Worm (Caenorhabditis elegans) whole organism, L1 larva: ENCODE measurements around the gene grd-7.

Experiments used
- C16A3.4 ChIP-seq: fragments of 150-350 bp; optimal IDR thresholded peaks from 2 replicates; lab custom pipeline; 2014; ENCODE audit warnings: missing biosample characterization, missing genetic modification characterization
- alr-1 ChIP-seq: fragments of 200-800 bp; sonication (Bioruptor generic); optimal IDR thresholded peaks from 2 replicates; lab custom pipeline; 2018; ENCODE audit warnings: borderline replicate concordance, mild to moderate bottlenecking, missing genetic modification characterization, missing compliant biosample characterization
- blmp-1 ChIP-seq: fragments of 150-350 bp; optimal IDR thresholded peaks from 2 replicates; lab custom pipeline; 2014; ENCODE audit warnings: missing biosample characterization, missing genetic modification characterization
- ceh-88 ChIP-seq: fragments of 200-800 bp; sonication (Bioruptor generic); IDR thresholded peaks from 2 replicates; pipeline ENCODE4 v1.3.6; 2022; ENCODE audit warnings: missing genetic modification characterization, missing compliant biosample characterization
- dsc-1 ChIP-seq: sonication (generic microtip); optimal IDR thresholded peaks from 2 replicates; lab custom pipeline; 2016; ENCODE audit warnings: mild to moderate bottlenecking, missing genetic modification characterization, missing compliant biosample characterization
- efl-1 ChIP-seq, 4 experiments: fragments of 150-350 bp; optimal IDR thresholded peaks in 3 of 4; peaks in 1 of 4; 1 replicate in 1 of 4; 2 replicates in 3 of 4; lab custom pipeline; 2014; ENCODE audit warnings: missing biosample characterization in 2 of 4, missing genetic modification characterization in 2 of 4, missing genetic modification reagents in 2 of 4
- egl-27 ChIP-seq, 2 experiments: fragments of 150-350 bp in 1 of 2; sonication (generic microtip); optimal IDR thresholded peaks; 3 replicates each; lab custom pipeline; 2017 to 2018; ENCODE audit warnings: missing biosample characterization in 2 of 2, missing genetic modification characterization in 2 of 2, missing genetic modification reagents in 2 of 2
- elt-2 ChIP-seq: sonication (generic microtip); optimal IDR thresholded peaks from 2 replicates; lab custom pipeline; 2016; ENCODE audit warnings: missing genetic modification characterization, mild to moderate bottlenecking, inconsistent platforms, missing compliant biosample characterization, missing genetic modification reagents
- elt-3 ChIP-seq, 6 experiments: fragments of 150-350 bp in 1 of 6; sonication (generic microtip); optimal IDR thresholded peaks; 2 replicates each; lab custom pipeline; 2017 to 2018; ENCODE audit warnings: missing biosample characterization in 6 of 6, missing genetic modification characterization in 6 of 6, inconsistent platforms in 1 of 6
- ets-5 ChIP-seq: fragments of 200-800 bp; sonication (Bioruptor generic); IDR thresholded peaks from 2 replicates; pipeline ENCODE4 v1.3.6; 2022; ENCODE audit warnings: missing genetic modification characterization, missing compliant biosample characterization
- fkh-8 ChIP-seq: sonication (generic microtip); optimal IDR thresholded peaks from 2 replicates; lab custom pipeline; 2016; ENCODE audit warnings: mild to moderate bottlenecking, missing genetic modification characterization, missing compliant biosample characterization
- grh-1 ChIP-seq: fragments of 200-800 bp; sonication (Bioruptor generic); IDR thresholded peaks from 2 replicates; pipeline ENCODE4 v1.3.6; 2022; ENCODE audit warnings: missing genetic modification reagents, missing genetic modification characterization, missing compliant biosample characterization
- hpl-2 ChIP-seq: fragments of 150-350 bp; optimal IDR thresholded peaks from 2 replicates; lab custom pipeline; 2014; ENCODE audit warnings: missing biosample characterization, missing genetic modification reagents, missing genetic modification characterization
- lin-13 ChIP-seq: fragments of 150-350 bp; optimal IDR thresholded peaks from 2 replicates; lab custom pipeline; 2014; ENCODE audit warnings: missing biosample characterization, missing genetic modification reagents, missing genetic modification characterization
- lin-14 ChIP-seq: fragments of 200-800 bp; sonication (Bioruptor generic); optimal IDR thresholded peaks from 2 replicates; lab custom pipeline; 2018; ENCODE audit warnings: mild to moderate bottlenecking, missing genetic modification characterization, moderate library complexity, missing compliant biosample characterization
- lin-35 ChIP-seq, 2 experiments: fragments of 150-350 bp; optimal IDR thresholded peaks; 2 replicates each; lab custom pipeline; 2014; ENCODE audit warnings: missing biosample characterization in 2 of 2, missing genetic modification characterization in 2 of 2, missing genetic modification reagents in 2 of 2
- lsy-2 ChIP-seq, 2 experiments: fragments of 150-350 bp; optimal IDR thresholded peaks; 2 replicates each; lab custom pipeline; 2014; ENCODE audit warnings: missing biosample characterization in 2 of 2, missing genetic modification characterization in 2 of 2
- mef-2 ChIP-seq: fragments of 150-350 bp; optimal IDR thresholded peaks from 2 replicates; lab custom pipeline; 2014; ENCODE audit warnings: missing biosample characterization, missing genetic modification characterization
- mep-1 ChIP-seq: fragments of 150-350 bp; optimal IDR thresholded peaks from 2 replicates; lab custom pipeline; 2014; ENCODE audit warnings: missing biosample characterization, missing genetic modification characterization
- nhr-19 ChIP-seq: fragments of 200-800 bp; sonication (Bioruptor generic); conservative IDR thresholded peaks from 2 replicates; pipeline ENCODE4 v1.3.6; 2022; ENCODE audit warnings: missing genetic modification characterization, missing compliant biosample characterization
- nhr-20 ChIP-seq: sonication (generic microtip); optimal IDR thresholded peaks from 2 replicates; lab custom pipeline; 2016; ENCODE audit warnings: mild to moderate bottlenecking, missing genetic modification characterization, missing compliant biosample characterization
- nhr-237 ChIP-seq: fragments of 150-350 bp; optimal IDR thresholded peaks from 2 replicates; lab custom pipeline; 2014; ENCODE audit warnings: missing biosample characterization, missing genetic modification characterization
- nhr-28 ChIP-seq: fragments of 150-350 bp; optimal IDR thresholded peaks from 2 replicates; lab custom pipeline; 2014; ENCODE audit warnings: missing biosample characterization, missing genetic modification characterization
- nhr-47 ChIP-seq: sonication (generic microtip); optimal IDR thresholded peaks from 2 replicates; lab custom pipeline; 2016; ENCODE audit warnings: mild to moderate bottlenecking, missing genetic modification characterization, moderate library complexity, missing compliant biosample characterization
- nhr-71 ChIP-seq: sonication (generic microtip); optimal IDR thresholded peaks from 2 replicates; lab custom pipeline; 2016; ENCODE audit warnings: mild to moderate bottlenecking, missing genetic modification characterization, moderate library complexity, missing compliant biosample characterization
- nhr-84 ChIP-seq: sonication (generic microtip); optimal IDR thresholded peaks from 2 replicates; lab custom pipeline; 2017; ENCODE audit warnings: missing biosample characterization, missing genetic modification characterization
- nhr-85 ChIP-seq: sonication (generic microtip); peaks from one replicate; lab custom pipeline; 2016; ENCODE audit warnings: missing genetic modification characterization, inconsistent platforms, missing compliant biosample characterization
- nhr-90 ChIP-seq: sonication (generic microtip); optimal IDR thresholded peaks from 2 replicates; lab custom pipeline; 2016; ENCODE audit warnings: mild to moderate bottlenecking, missing genetic modification characterization, missing compliant biosample characterization; ENCODE audit not compliant: poor library complexity
- pqm-1 ChIP-seq: sonication (generic microtip); optimal IDR thresholded peaks from 3 replicates; lab custom pipeline; 2017; ENCODE audit warnings: missing biosample characterization, missing genetic modification characterization
- rnt-1 ChIP-seq: sonication (generic microtip); optimal IDR thresholded peaks from 2 replicates; lab custom pipeline; 2016; ENCODE audit warnings: mild to moderate bottlenecking, missing genetic modification characterization, moderate library complexity, missing compliant biosample characterization
- snu-23 ChIP-seq: sonication (generic microtip); optimal IDR thresholded peaks from 2 replicates; lab custom pipeline; 2016; ENCODE audit warnings: missing genetic modification characterization, missing compliant biosample characterization
- swsn-7 ChIP-seq: sonication (generic microtip); optimal IDR thresholded peaks from 2 replicates; lab custom pipeline; 2016; ENCODE audit warnings: missing genetic modification characterization, missing compliant biosample characterization
- tbx-2 ChIP-seq: sonication (generic microtip); optimal IDR thresholded peaks from 2 replicates; lab custom pipeline; 2016; ENCODE audit warnings: missing genetic modification characterization, missing compliant biosample characterization
- tlp-1 ChIP-seq: fragments of 150-350 bp; optimal IDR thresholded peaks from 2 replicates; lab custom pipeline; 2014; ENCODE audit warnings: missing biosample characterization, missing genetic modification characterization
- unc-130 ChIP-seq: fragments of 150-350 bp; optimal IDR thresholded peaks from 2 replicates; lab custom pipeline; 2017; ENCODE audit warnings: missing biosample characterization, missing genetic modification characterization, inconsistent platforms
- unc-98 ChIP-seq: fragments of 200-800 bp; sonication (Bioruptor generic); IDR thresholded peaks from 2 replicates; pipeline ENCODE4 v1.3.6; 2022; ENCODE audit warnings: missing genetic modification characterization, missing compliant biosample characterization

grd-7 gene

DNA sequence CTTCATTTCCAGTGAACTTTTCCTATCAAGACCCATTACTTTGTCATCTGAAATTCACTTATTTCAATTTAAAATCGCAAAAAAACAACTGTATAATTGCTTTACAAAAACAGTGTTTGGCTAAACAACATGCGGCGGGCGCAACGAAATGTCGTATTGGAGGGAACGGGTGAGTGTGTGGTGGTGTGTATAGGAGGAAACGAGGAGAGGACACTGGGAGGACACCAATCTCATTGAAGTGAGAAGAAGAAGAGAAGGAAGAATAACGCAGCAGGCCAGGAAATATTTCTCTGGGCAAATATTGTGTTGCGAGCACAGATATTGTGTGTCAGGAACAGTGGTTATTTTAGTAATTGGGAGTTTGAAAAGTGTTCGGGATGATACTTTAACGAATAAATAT, 14.7 kb downstream of the grd-7 start, which contains the start of gene F46H5.4 (continued):
- TF ChIP-seq mef-2 (tag; lab: Kevin White, UChicago) (no peak), pqm-1 (no peak)

DNA sequence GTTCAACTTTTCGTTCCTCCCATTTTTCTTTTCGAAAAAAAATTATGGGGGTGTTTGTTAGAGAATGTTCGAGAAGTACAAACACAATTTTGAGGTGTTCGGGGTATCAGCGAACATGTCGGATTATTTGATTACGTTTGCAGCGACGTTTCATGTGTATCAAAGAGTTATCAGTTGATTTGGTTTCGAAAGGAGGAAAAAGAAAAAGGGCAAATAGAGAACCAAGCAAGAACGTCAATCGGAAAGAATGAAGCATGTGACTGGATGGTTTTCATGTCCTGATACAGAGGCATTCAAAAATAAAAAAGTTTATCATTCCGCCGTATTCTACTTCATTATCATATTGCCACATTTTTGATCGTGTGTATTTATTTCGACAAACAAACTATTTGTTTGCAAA, 24.5 kb downstream of the grd-7 start:
- TF ChIP-seq grh-1 (GFP tag; lab: Robert Waterston, UW) (no peak), nhr-84 (no peak), dsc-1 (tag; lab: Kevin White, UChicago) (no peak), ceh-88 (no peak), fkh-8 (no peak), lin-35 (GFP tag; optimal IDR thresholded peaks at IDR 0.05; lab: Kevin White, UChicago) (peak in 1 of 2 experiments; percentile 48), pqm-1 (peak; percentile 37), elt-3 (tag; optimal IDR thresholded peaks at IDR 0.05; lab: Kevin White, UChicago) (peak in 1 of 6 experiments; percentile 10), tlp-1 (no peak), nhr-20 (peak; percentile 16), nhr-28 (tag; lab: Kevin White, UChicago) (no peak), elt-2 (tag; lab: Kevin White, UChicago) (peak; percentile 90), rnt-1 (tag; lab: Kevin White, UChicago) (no peak), alr-1 (no peak), hpl-2 (GFP tag; lab: Kevin White, UChicago) (no peak), tbx-2 (tag; lab: Kevin White, UChicago) (no peak), nhr-90 (tag; lab: Kevin White, UChicago) (peak; percentile 28), lin-14 (peak; percentile 26), unc-130 (tag; lab: Kevin White, UChicago) (no peak), nhr-47 (tag; lab: Kevin White, UChicago) (no peak), ets-5 (GFP tag; lab: Robert Waterston, UW) (no peak), egl-27 (tag; optimal IDR thresholded peaks at IDR 0.05; lab: Kevin White, UChicago) (no peak), efl-1 (optimal IDR thresholded peaks at IDR 0.05; lab: Kevin White, UChicago) (no peak), efl-1 (GFP tag; optimal IDR thresholded peaks at IDR 0.05 in 1 of 2; lab: Kevin White, UChicago) (peak in 1 of 2 experiments; percentile 32), nhr-19 (GFP tag; lab: Robert Waterston, UW) (no peak), unc-98 (GFP tag; lab: Robert Waterston, UW) (no peak)

DNA sequence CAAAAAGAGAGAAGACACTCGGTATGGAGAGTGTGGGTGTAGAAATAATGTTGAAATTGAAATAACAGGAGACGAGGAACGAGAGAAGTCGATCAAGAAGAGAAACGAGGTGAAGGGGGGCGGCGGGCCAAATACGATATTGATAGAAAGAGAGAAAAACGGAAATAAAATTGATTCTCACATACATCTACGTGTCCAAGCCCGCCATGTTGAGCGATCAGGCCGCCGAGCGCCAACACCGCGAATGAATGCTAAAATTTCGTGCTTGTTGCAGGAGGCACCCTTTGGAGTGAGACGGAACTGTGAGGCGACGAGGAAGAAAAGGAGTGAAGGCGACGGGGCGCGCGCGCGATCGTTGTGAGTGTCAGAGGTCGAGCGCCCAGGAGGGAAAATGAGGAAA, 26.4 kb downstream of the grd-7 start, which contains the start of gene F46H5.7:
Gene F46H5.7, minus strand, starts transcription at position 106 of the 400 bp plus-strand sequence.
- TF ChIP-seq snu-23 (peak; percentile 15), lin-14 (peak; percentile 54), elt-3 (tag; optimal IDR thresholded peaks at IDR 0.05; lab: Kevin White, UChicago) (peak in 1 of 6 experiments; percentile 15), blmp-1 (tag; lab: Kevin White, UChicago) (peak; percentile 47), lin-13 (no peak), unc-98 (GFP tag; lab: Robert Waterston, UW) (no peak), nhr-85 (peak; percentile 73)

- TF ChIP-seq mep-1 (peak; percentile 30), blmp-1 (tag; lab: Kevin White, UChicago) (peak; percentile 61), elt-3 (tag; optimal IDR thresholded peaks at IDR 0.05; lab: Kevin White, UChicago) (peak in 2 of 6 experiments; percentile 46 to 74), C16A3.4 (tag; lab: Kevin White, UChicago) (peak; percentile 3), rnt-1 (tag; lab: Kevin White, UChicago) (no peak), lin-14 (peak; percentile 68), tlp-1 (no peak), unc-130 (tag; lab: Kevin White, UChicago) (peak; percentile 8), nhr-19 (GFP tag; lab: Robert Waterston, UW) (peak; percentile 35), snu-23 (peak; percentile 46), tbx-2 (tag; lab: Kevin White, UChicago) (peak; percentile 56), grh-1 (GFP tag; lab: Robert Waterston, UW) (peak; percentile 89), swsn-7 (tag; lab: Kevin White, UChicago) (no peak), nhr-71 (tag; lab: Kevin White, UChicago) (peak; percentile 70), nhr-237 (tag; lab: Kevin White, UChicago) (no peak), lsy-2 (tag; optimal IDR thresholded peaks at IDR 0.05; lab: Kevin White, UChicago) (peak in 1 of 2 experiments; percentile 13), nhr-85 (peak; percentile 91), nhr-20 (peak; percentile 63), nhr-90 (tag; lab: Kevin White, UChicago) (peak; percentile 38), lin-35 (GFP tag; optimal IDR thresholded peaks at IDR 0.05; lab: Kevin White, UChicago) (peak in 1 of 2 experiments; percentile 59), elt-2 (tag; lab: Kevin White, UChicago) (no peak)
These were observed 27.2 kb downstream of the grd-7 start for ce11 chrX:7242119-7242518.
